Fruit fly (Drosophila melanogaster) S2 (cell line): ENCODE measurements around the gene Phae1.

Experiments used
- CG8478 ChIP-seq: fragments of >200 bp; optimal IDR thresholded peaks from 2 replicates; lab custom pipeline; 2018
- CTCF ChIP-seq, 2 experiments: fragments of >200 bp; optimal IDR thresholded peaks; 2 replicates each; lab custom pipeline; 2018

DNA sequence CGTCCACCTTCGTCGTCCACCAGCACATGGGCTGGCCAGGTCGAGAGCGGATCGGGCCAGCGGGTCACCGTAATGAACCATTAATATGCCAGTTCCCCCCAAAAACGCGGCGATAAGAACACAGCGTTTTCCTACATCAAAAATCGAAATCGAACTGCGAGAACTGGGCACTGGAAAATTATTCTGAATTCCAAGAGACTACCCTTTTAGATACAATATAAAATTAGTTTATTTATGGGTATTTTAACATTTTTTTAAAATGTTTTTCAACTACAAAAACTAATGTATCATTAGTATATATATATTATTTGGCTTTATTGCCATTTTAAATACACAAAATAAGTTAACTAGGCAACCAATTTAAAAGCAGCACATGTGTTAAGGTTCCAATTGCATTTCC is 30.5 kb upstream of the Phae1 start:
- TF ChIP-seq CTCF (optimal IDR thresholded peaks at IDR 0.05; lab: Kevin White, UChicago) (no peak), CG8478 (lab: Kevin White, UChicago) (no peak)
